Worm (Caenorhabditis elegans) whole organism, L1 larva: ENCODE results near the gene F47B7.4.

Experiments
- F16B12.6 ChIP-seq: fragments of 150-350 bp; optimal IDR thresholded peaks from 2 replicates; lab custom pipeline; 2014; ENCODE audit warnings: missing biosample characterization, missing genetic modification characterization
- Y116A8C.19 ChIP-seq: sonication (generic microtip); optimal IDR thresholded peaks from 2 replicates; lab custom pipeline; 2016; ENCODE audit warnings: missing compliant biosample characterization, missing genetic modification characterization, borderline replicate concordance
- aha-1 ChIP-seq: fragments of 150-350 bp; optimal IDR thresholded peaks from 2 replicates; lab custom pipeline; 2014; ENCODE audit warnings: missing biosample characterization, missing genetic modification characterization
- alr-1 ChIP-seq: fragments of 200-800 bp; sonication (Bioruptor generic); optimal IDR thresholded peaks from 2 replicates; lab custom pipeline; 2018; ENCODE audit warnings: borderline replicate concordance, mild to moderate bottlenecking, missing genetic modification characterization, missing compliant biosample characterization
- aly-2 ChIP-seq: fragments of 150-350 bp; optimal IDR thresholded peaks from 2 replicates; lab custom pipeline; 2014; ENCODE audit warnings: missing biosample characterization, missing genetic modification characterization
- ceh-63 ChIP-seq: fragments of 200-800 bp; sonication (Bioruptor generic); optimal IDR thresholded peaks from 2 replicates; lab custom pipeline; 2018; ENCODE audit warnings: mild to moderate bottlenecking, missing genetic modification characterization, missing compliant biosample characterization
- ceh-82 ChIP-seq, 3 experiments: fragments of 150-350 bp in 1 of 3; sonication (generic microtip) in 2 of 3; optimal IDR thresholded peaks; 2 replicates each; lab custom pipeline; 2014 to 2017; ENCODE audit warnings: missing biosample characterization in 3 of 3, missing genetic modification characterization in 3 of 3
- efl-3 ChIP-seq: fragments of 200-800 bp; sonication (Bioruptor generic); optimal IDR thresholded peaks from 2 replicates; lab custom pipeline; 2018; ENCODE audit warnings: mild to moderate bottlenecking, missing genetic modification characterization, missing compliant biosample characterization
- egl-13 ChIP-seq: sonication (generic microtip); optimal IDR thresholded peaks from 2 replicates; lab custom pipeline; 2016; ENCODE audit warnings: missing genotype, missing genetic modification reagents, missing genetic modification characterization, missing compliant biosample characterization
- egl-27 ChIP-seq, 2 experiments: fragments of 150-350 bp in 1 of 2; sonication (generic microtip); optimal IDR thresholded peaks; 3 replicates each; lab custom pipeline; 2017 to 2018; ENCODE audit warnings: missing biosample characterization in 2 of 2, missing genetic modification characterization in 2 of 2, missing genetic modification reagents in 2 of 2
- ets-5 ChIP-seq: fragments of 200-800 bp; sonication (Bioruptor generic); IDR thresholded peaks from 2 replicates; pipeline ENCODE4 v1.3.6; 2022; ENCODE audit warnings: missing genetic modification characterization, missing compliant biosample characterization
- fkh-10 ChIP-seq: sonication (generic microtip); optimal IDR thresholded peaks from 2 replicates; lab custom pipeline; 2017; ENCODE audit warnings: missing biosample characterization, missing genetic modification reagents, missing genetic modification characterization
- fkh-4 ChIP-seq: sonication (generic microtip); optimal IDR thresholded peaks from 2 replicates; lab custom pipeline; 2016; ENCODE audit warnings: missing compliant biosample characterization, missing genetic modification characterization, borderline replicate concordance
- fkh-8 ChIP-seq: sonication (generic microtip); optimal IDR thresholded peaks from 2 replicates; lab custom pipeline; 2016; ENCODE audit warnings: mild to moderate bottlenecking, missing genetic modification characterization, missing compliant biosample characterization
- grh-1 ChIP-seq: fragments of 200-800 bp; sonication (Bioruptor generic); IDR thresholded peaks from 2 replicates; pipeline ENCODE4 v1.3.6; 2022; ENCODE audit warnings: missing genetic modification reagents, missing genetic modification characterization, missing compliant biosample characterization
- hlh-17 ChIP-seq: fragments of 200-800 bp; sonication (Bioruptor generic); optimal IDR thresholded peaks from 2 replicates; lab custom pipeline; 2018; ENCODE audit warnings: missing genetic modification characterization, mild to moderate bottlenecking, missing compliant biosample characterization, moderate library complexity, borderline replicate concordance
- lin-15B ChIP-seq: fragments of 150-350 bp; sonication (generic microtip); optimal IDR thresholded peaks from 3 replicates; lab custom pipeline; 2014; ENCODE audit warnings: missing biosample characterization, missing genetic modification characterization
- lin-39 ChIP-seq: fragments of 150-350 bp; optimal IDR thresholded peaks from 2 replicates; lab custom pipeline; 2014; ENCODE audit warnings: missing biosample characterization, missing genetic modification reagents, missing genetic modification characterization
- mdl-1 ChIP-seq, 2 experiments: fragments of 150-350 bp; optimal IDR thresholded peaks; 2 replicates each; lab custom pipeline; 2014 to 2017; ENCODE audit warnings: missing biosample characterization in 2 of 2, missing genetic modification characterization in 2 of 2, inconsistent platforms in 1 of 2
- mef-2 ChIP-seq: fragments of 150-350 bp; optimal IDR thresholded peaks from 2 replicates; lab custom pipeline; 2014; ENCODE audit warnings: missing biosample characterization, missing genetic modification characterization
- nhr-47 ChIP-seq: sonication (generic microtip); optimal IDR thresholded peaks from 2 replicates; lab custom pipeline; 2016; ENCODE audit warnings: mild to moderate bottlenecking, missing genetic modification characterization, moderate library complexity, missing compliant biosample characterization
- nhr-77 ChIP-seq: fragments of 150-350 bp; optimal IDR thresholded peaks from 2 replicates; lab custom pipeline; 2014; ENCODE audit warnings: missing biosample characterization, missing genetic modification characterization
- pqm-1 ChIP-seq: sonication (generic microtip); optimal IDR thresholded peaks from 3 replicates; lab custom pipeline; 2017; ENCODE audit warnings: missing biosample characterization, missing genetic modification characterization
- rnt-1 ChIP-seq: sonication (generic microtip); optimal IDR thresholded peaks from 2 replicates; lab custom pipeline; 2016; ENCODE audit warnings: mild to moderate bottlenecking, missing genetic modification characterization, moderate library complexity, missing compliant biosample characterization
- skn-1 ChIP-seq: fragments of 150-350 bp; optimal IDR thresholded peaks from 2 replicates; lab custom pipeline; 2014; ENCODE audit warnings: missing biosample characterization, missing genetic modification characterization
- snpc-4 ChIP-seq: fragments of 150-350 bp; optimal IDR thresholded peaks from 2 replicates; lab custom pipeline; 2014; ENCODE audit warnings: missing biosample characterization, missing genetic modification characterization
- snu-23 ChIP-seq: sonication (generic microtip); optimal IDR thresholded peaks from 2 replicates; lab custom pipeline; 2016; ENCODE audit warnings: missing genetic modification characterization, missing compliant biosample characterization
- sox-4 ChIP-seq: sonication (generic microtip); optimal IDR thresholded peaks from 2 replicates; lab custom pipeline; 2016; ENCODE audit warnings: missing genetic modification characterization, missing compliant biosample characterization
- swsn-7 ChIP-seq: sonication (generic microtip); optimal IDR thresholded peaks from 2 replicates; lab custom pipeline; 2016; ENCODE audit warnings: missing genetic modification characterization, missing compliant biosample characterization
- tlp-1 ChIP-seq: fragments of 150-350 bp; optimal IDR thresholded peaks from 2 replicates; lab custom pipeline; 2014; ENCODE audit warnings: missing biosample characterization, missing genetic modification characterization
- unc-30 ChIP-seq: sonication (generic microtip); optimal IDR thresholded peaks from 2 replicates; lab custom pipeline; 2017; ENCODE audit warnings: missing biosample characterization, missing genetic modification characterization
- unc-86 ChIP-seq: sonication (generic microtip); optimal IDR thresholded peaks from 2 replicates; lab custom pipeline; 2016; ENCODE audit warnings: missing genetic modification characterization, missing compliant biosample characterization
- vab-15 ChIP-seq: sonication (generic microtip); optimal IDR thresholded peaks from 2 replicates; lab custom pipeline; 2017; ENCODE audit warnings: missing genotype, mild to moderate bottlenecking, missing genetic modification characterization, missing compliant biosample characterization
- zag-1 ChIP-seq: fragments of 150-350 bp; optimal IDR thresholded peaks from 2 replicates; lab custom pipeline; 2014; ENCODE audit warnings: missing biosample characterization, missing genetic modification characterization
- zip-4 ChIP-seq: fragments of 200-800 bp; sonication (Bioruptor generic); optimal IDR thresholded peaks from 2 replicates; lab custom pipeline; 2018; ENCODE audit warnings: mild to moderate bottlenecking, missing genetic modification characterization, moderate library complexity, missing compliant biosample characterization
- ztf-4 ChIP-seq: fragments of 150-350 bp; optimal IDR thresholded peaks from 2 replicates; lab custom pipeline; 2014; ENCODE audit warnings: missing biosample characterization, missing genetic modification characterization

Gene F47B7.4

ce11 chrX:3768717-3769116, 2.3 kb upstream of the F47B7.4 start, which contains the start of gene F47B7.5:
F47B7.5 (minus strand) TSS chrX:3768817.
- TF ChIP-seq zip-4, result no peak

ce11 chrX:3764295-3764694, 2.2 kb downstream of the F47B7.4 start, which contains the start of gene F47B7.3:
F47B7.3 (minus strand) TSS chrX:3764395.
- TF ChIP-seq egl-13 (tag; lab: Kevin White, UChicago) (no peak), ztf-4 (tag; lab: Kevin White, UChicago) (no peak), vab-15 (tag; lab: Kevin White, UChicago) (no peak), mdl-1 (tag; optimal IDR thresholded peaks at IDR 0.05; lab: Kevin White, UChicago) (no peak), zag-1 (no peak)

ce11 chrX:3762410-3762809, 4.0 kb downstream of the F47B7.4 start, which contains the start of gene T14G12.11:
T14G12.11 (minus strand) TSS chrX:3762547.
- TF ChIP-seq ceh-63 (no peak), F16B12.6 (tag; lab: Kevin White, UChicago) (no peak), snpc-4 (tag; lab: Kevin White, UChicago) (no peak), skn-1 (tag; lab: Kevin White, UChicago) (no peak)

ce11 chrX:3759820-3760219, 6.6 kb downstream of the F47B7.4 start:
- TF ChIP-seq snu-23 (no peak), zip-4 (no peak), lin-15B (no peak), mdl-1 (tag; optimal IDR thresholded peaks at IDR 0.05; lab: Kevin White, UChicago) (no peak), aly-2 (tag; lab: Kevin White, UChicago) (no peak), efl-3 (GFP tag; lab: Kevin White, UChicago) (no peak), ets-5 (GFP tag; lab: Robert Waterston, UW) (no peak), fkh-10 (no peak), fkh-8 (tag; lab: Kevin White, UChicago) (no peak), sox-4 (tag; lab: Kevin White, UChicago) (no peak), aha-1 (tag; lab: Kevin White, UChicago) (no peak), tlp-1 (no peak)
- TF ChIP-seq, all 84 proteins: peak for 0

- TF ChIP-seq unc-86 (tag; lab: Kevin White, UChicago) (no peak), Y116A8C.19 (tag; lab: Kevin White, UChicago) (no peak), ceh-82 (tag; optimal IDR thresholded peaks at IDR 0.05; lab: Kevin White, UChicago) (no peak), nhr-77 (tag; lab: Kevin White, UChicago) (no peak), mef-2 (tag; lab: Kevin White, UChicago) (no peak), hlh-17 (GFP tag; lab: Kevin White, UChicago) (no peak), alr-1 (tag; lab: Kevin White, UChicago) (no peak), lin-39 (no peak), fkh-4 (tag; lab: Kevin White, UChicago) (no peak), zag-1 (no peak), sox-4 (tag; lab: Kevin White, UChicago) (no peak)
These were observed 7.1 kb downstream of the F47B7.4 start, which contains the start of gene T14G12.6 for ce11 chrX:3759345-3759744. T14G12.6 (minus strand) TSS chrX:3759445.

ce11 chrX:3758399-3758798, 8.1 kb downstream of the F47B7.4 start, which contains the start of gene T14G12.12:
T14G12.12 (minus strand) TSS chrX:3758499.
- TF ChIP-seq grh-1 (GFP tag; lab: Robert Waterston, UW), result no peak
- no peak for TF ChIP-seq egl-27 (tag; optimal IDR thresholded peaks at IDR 0.05; lab: Kevin White, UChicago)
- TF ChIP-seq swsn-7 (tag; lab: Kevin White, UChicago), result no peak
- TF ChIP-seq unc-30 (tag; lab: Kevin White, UChicago), result no peak
- TF ChIP-seq alr-1 (tag; lab: Kevin White, UChicago), result no peak
- TF ChIP-seq zip-4, result no peak
- TF ChIP-seq nhr-47 (tag; lab: Kevin White, UChicago), result no peak
- TF ChIP-seq rnt-1 (tag; lab: Kevin White, UChicago), result no peak
- no peak for TF ChIP-seq pqm-1 (tag; lab: Kevin White, UChicago)
- no peak for TF ChIP-seq unc-86 (tag; lab: Kevin White, UChicago)
- TF ChIP-seq F16B12.6 (tag; lab: Kevin White, UChicago), result no peak
